Fruit fly (Drosophila melanogaster) whole organism, embryonic: ENCODE measurements around the gene Glut1.

Source experiments
- Adf1 ChIP-seq: fragments of 200-800 bp; sonication (Bioruptor generic); IDR thresholded peaks from 2 replicates; pipeline ENCODE4 v1.3.6; 2022; ENCODE audit warnings: missing biosample characterization, missing genetic modification characterization
- Asciz ChIP-seq: fragments of 200-800 bp; sonication (Bioruptor generic); optimal IDR thresholded peaks from 2 replicates; lab custom pipeline; 2017; ENCODE audit warnings: missing biosample characterization, mild to moderate bottlenecking, missing genetic modification characterization, missing genetic modification reagents
- CG11723 ChIP-seq: fragments of 200-800 bp; sonication (Bioruptor generic); optimal IDR thresholded peaks from 2 replicates; lab custom pipeline; 2017; ENCODE audit warnings: missing biosample characterization, mild to moderate bottlenecking, missing genetic modification characterization
- CG12071 ChIP-seq: fragments of 200-800 bp; sonication (Bioruptor generic); optimal IDR thresholded peaks from 3 replicates; lab custom pipeline; 2018; ENCODE audit warnings: missing biosample characterization, mild to moderate bottlenecking, missing genetic modification characterization
- CG12155 ChIP-seq: fragments of 200-800 bp; sonication (Bioruptor generic); optimal IDR thresholded peaks from 3 replicates; lab custom pipeline; 2016; ENCODE audit warnings: missing biosample characterization, missing genetic modification characterization
- CG13624 ChIP-seq: fragments of 200-800 bp; sonication (Bioruptor generic); optimal IDR thresholded peaks from 2 replicates; lab custom pipeline; 2016; ENCODE audit warnings: missing biosample characterization, missing genetic modification characterization
- CG15479 ChIP-seq: fragments of 200-800 bp; sonication (Bioruptor generic); optimal IDR thresholded peaks from 3 replicates; lab custom pipeline; 2019; ENCODE audit warnings: missing biosample characterization, mild to moderate bottlenecking, missing genetic modification characterization, moderate library complexity
- CG17359 ChIP-seq: fragments of 200-800 bp; sonication (Bioruptor generic); optimal IDR thresholded peaks from 3 replicates; lab custom pipeline; 2018; ENCODE audit warnings: missing biosample characterization, mild to moderate bottlenecking, missing genetic modification characterization, moderate library complexity
- CG2678 ChIP-seq: fragments of 200-800 bp; sonication (Bioruptor generic); optimal IDR thresholded peaks from 3 replicates; lab custom pipeline; 2019; ENCODE audit warnings: missing biosample characterization, mild to moderate bottlenecking, missing genetic modification characterization, moderate library complexity
- CG30403 ChIP-seq: fragments of 200-800 bp; sonication (Bioruptor generic); optimal IDR thresholded peaks from 3 replicates; lab custom pipeline; 2016; ENCODE audit warnings: missing biosample characterization, missing genetic modification characterization
- CG31365 ChIP-seq: fragments of 200-800 bp; sonication (Bioruptor generic); optimal IDR thresholded peaks from 2 replicates; lab custom pipeline; 2018; ENCODE audit warnings: missing biosample characterization, mild to moderate bottlenecking, missing genetic modification characterization
- CG4360 ChIP-seq: fragments of 200-800 bp; sonication (Bioruptor generic); IDR thresholded peaks from 2 replicates; pipeline ENCODE4 v1.3.6; 2022; ENCODE audit warnings: missing biosample characterization, missing genetic modification characterization
- CG6813 ChIP-seq: fragments of 200-800 bp; sonication (Bioruptor generic); optimal IDR thresholded peaks from 2 replicates; lab custom pipeline; 2017; ENCODE audit warnings: missing biosample characterization, missing genetic modification characterization, mild to moderate bottlenecking, moderate library complexity, missing genetic modification reagents
- CG7372 ChIP-seq: fragments of 200-800 bp; sonication (Bioruptor generic); IDR thresholded peaks from 2 replicates; pipeline ENCODE4 v1.3.6; 2022; ENCODE audit warnings: missing biosample characterization, missing genetic modification characterization
- CoRest ChIP-seq: fragments of 200-800 bp; sonication (Bioruptor generic); optimal IDR thresholded peaks from 3 replicates; lab custom pipeline; 2018; ENCODE audit warnings: missing biosample characterization, mild to moderate bottlenecking, missing genetic modification characterization, moderate library complexity
- Dip2 ChIP-seq: fragments of 200-800 bp; sonication (Bioruptor generic); IDR thresholded peaks from 2 replicates; pipeline ENCODE4 v1.3.6; 2022; ENCODE audit warnings: missing biosample characterization, missing genetic modification characterization
- Dref ChIP-seq: fragments of 200-800 bp; sonication (Bioruptor generic); IDR thresholded peaks from 2 replicates; pipeline ENCODE4 v1.3.6; 2022; ENCODE audit warnings: missing biosample characterization, missing genetic modification characterization
- E2f2 ChIP-seq: fragments of 200-800 bp; sonication (Bioruptor generic); IDR thresholded peaks from 2 replicates; pipeline ENCODE4 v1.3.6; 2022; ENCODE audit warnings: missing biosample characterization, missing genetic modification characterization
- GATAe ChIP-seq: fragments of 200-800 bp; sonication (Bioruptor generic); conservative IDR thresholded peaks from 2 replicates; pipeline ENCODE4 v1.3.6; 2022; ENCODE audit warnings: missing biosample characterization, missing genetic modification characterization
- HmgZ ChIP-seq: fragments of 200-800 bp; sonication (Bioruptor generic); optimal IDR thresholded peaks from 2 replicates; lab custom pipeline; 2018; ENCODE audit warnings: missing biosample characterization, mild to moderate bottlenecking, missing genetic modification characterization
- Hr39 ChIP-seq: fragments of >200 bp; optimal IDR thresholded peaks from 2 replicates; lab custom pipeline; 2017
- MESR4 ChIP-seq: fragments of 200-800 bp; sonication (Bioruptor generic); optimal IDR thresholded peaks from 2 replicates; lab custom pipeline; 2018; ENCODE audit warnings: missing biosample characterization, mild to moderate bottlenecking, missing genetic modification characterization, moderate library complexity
- Med ChIP-seq: fragments of 200-800 bp; sonication (Bioruptor generic); peaks from one replicate; lab custom pipeline; 2016; ENCODE audit warnings: missing biosample characterization, missing genetic modification characterization, mild to moderate bottlenecking, inconsistent platforms, moderate library complexity
- Nf-YA ChIP-seq: fragments of 200-800 bp; sonication (Bioruptor generic); IDR thresholded peaks from 2 replicates; pipeline ENCODE4 v1.3.6; 2022; ENCODE audit warnings: missing biosample characterization, missing genetic modification characterization
- Opbp ChIP-seq: fragments of 200-800 bp; sonication (Bioruptor generic); IDR thresholded peaks from 3 replicates; pipeline ENCODE4 v1.3.6; 2022; ENCODE audit warnings: missing biosample characterization, missing genetic modification characterization; ENCODE audit not compliant: partially characterized antibody
- Poxn ChIP-seq: fragments of 200-800 bp; sonication (Bioruptor generic); IDR thresholded peaks from 2 replicates; pipeline ENCODE4 v1.3.6; 2022; ENCODE audit warnings: missing biosample characterization, missing genetic modification characterization
- Side ChIP-seq: fragments of 200-800 bp; sonication (Bioruptor generic); optimal IDR thresholded peaks from 2 replicates; lab custom pipeline; 2016; ENCODE audit warnings: missing biosample characterization, missing genetic modification characterization
- abd-A ChIP-seq: fragments of 200-800 bp; sonication (Bioruptor generic); optimal IDR thresholded peaks from 3 replicates; lab custom pipeline; 2019; ENCODE audit warnings: missing biosample characterization, mild to moderate bottlenecking, missing genetic modification characterization, moderate library complexity
- az2 ChIP-seq: fragments of 200-800 bp; sonication (Bioruptor generic); optimal IDR thresholded peaks from 3 replicates; lab custom pipeline; 2016; ENCODE audit warnings: missing biosample characterization, missing genetic modification characterization
- bsh ChIP-seq, 2 experiments: fragments of 200-800 bp; sonication (Bioruptor generic); optimal IDR thresholded peaks; 2 replicates each; lab custom pipeline; 2017 to 2018; ENCODE audit warnings: mild to moderate bottlenecking in 2 of 2, missing biosample characterization in 2 of 2, missing genetic modification characterization in 2 of 2, moderate library complexity in 1 of 2
- cg ChIP-seq: fragments of 200-800 bp; sonication (Bioruptor generic); optimal IDR thresholded peaks from 3 replicates; lab custom pipeline; 2019; ENCODE audit warnings: missing biosample characterization, mild to moderate bottlenecking, missing genetic modification characterization, moderate library complexity
- chif ChIP-seq, 2 experiments: fragments of 200-800 bp; sonication (Bioruptor generic); optimal IDR thresholded peaks; 3 replicates each; lab custom pipeline; 2016; ENCODE audit warnings: missing biosample characterization in 2 of 2, missing genetic modification characterization in 2 of 2
- croc ChIP-seq: fragments of 200-800 bp; sonication (Bioruptor generic); conservative IDR thresholded peaks from 3 replicates; pipeline ENCODE4 v1.3.6; 2022; ENCODE audit warnings: missing biosample characterization, missing genetic modification characterization
- dmrt99B ChIP-seq: fragments of 200-800 bp; sonication (Bioruptor generic); optimal IDR thresholded peaks from 2 replicates; lab custom pipeline; 2018; ENCODE audit warnings: missing biosample characterization, mild to moderate bottlenecking, missing genetic modification characterization, moderate library complexity
- ewg ChIP-seq: fragments of 200-800 bp; sonication (Bioruptor generic); optimal IDR thresholded peaks from 3 replicates; lab custom pipeline; 2017; ENCODE audit warnings: mild to moderate bottlenecking, missing biosample characterization, missing genetic modification reagents, missing genetic modification characterization
- fd96Cb ChIP-seq: fragments of 200-800 bp; sonication (Bioruptor generic); optimal IDR thresholded peaks from 2 replicates; lab custom pipeline; 2018; ENCODE audit warnings: missing biosample characterization, mild to moderate bottlenecking, missing genetic modification characterization, moderate library complexity
- fu2 ChIP-seq: fragments of 200-800 bp; sonication (Bioruptor generic); optimal IDR thresholded peaks from 2 replicates; lab custom pipeline; 2016; ENCODE audit warnings: missing biosample characterization, missing genetic modification characterization
- kay ChIP-seq: fragments of 200-800 bp; sonication (Bioruptor generic); optimal IDR thresholded peaks from 2 replicates; lab custom pipeline; 2016; ENCODE audit warnings: missing biosample characterization, missing genetic modification characterization
- lov ChIP-seq, 2 experiments: fragments of 200-800 bp in 1 of 2; fragments of >200 bp in 1 of 2; sonication (Bioruptor generic) in 1 of 2; IDR thresholded peaks in 1 of 2; optimal IDR thresholded peaks in 1 of 2; 2 replicates in 1 of 2; 3 replicates in 1 of 2; pipeline versions ENCODE4 v1.3.6 to Lab custom; 2017 to 2022; ENCODE audit warnings: missing biosample characterization in 1 of 2, missing genetic modification characterization in 1 of 2
- nau ChIP-seq: fragments of 200-800 bp; sonication (Bioruptor generic); optimal IDR thresholded peaks from 3 replicates; lab custom pipeline; 2017; ENCODE audit warnings: missing biosample characterization, mild to moderate bottlenecking, missing genetic modification characterization, missing genetic modification reagents
- nerfin-1 ChIP-seq: fragments of 200-800 bp; sonication (Bioruptor generic); optimal IDR thresholded peaks from 3 replicates; lab custom pipeline; 2019; ENCODE audit warnings: missing biosample characterization, mild to moderate bottlenecking, missing genetic modification characterization, moderate library complexity
- oc ChIP-seq: fragments of 200-800 bp; sonication (Bioruptor generic); optimal IDR thresholded peaks from 2 replicates; lab custom pipeline; 2018; ENCODE audit warnings: missing biosample characterization, mild to moderate bottlenecking, missing genetic modification characterization, moderate library complexity
- onecut ChIP-seq: fragments of 200-800 bp; sonication (Bioruptor generic); IDR thresholded peaks from 2 replicates; pipeline ENCODE4 v1.3.6; 2022; ENCODE audit warnings: missing biosample characterization, missing genetic modification characterization
- pfk ChIP-seq: fragments of 200-800 bp; sonication (Bioruptor generic); optimal IDR thresholded peaks from 2 replicates; lab custom pipeline; 2018; ENCODE audit warnings: missing biosample characterization, mild to moderate bottlenecking, missing genetic modification characterization, moderate library complexity
- rib ChIP-seq: fragments of 200-800 bp; sonication (Bioruptor generic); IDR thresholded peaks from 2 replicates; pipeline ENCODE4 v1.3.6; 2022; ENCODE audit warnings: missing biosample characterization, missing genetic modification characterization
- slou ChIP-seq: fragments of 200-800 bp; sonication (Bioruptor generic); optimal IDR thresholded peaks from 3 replicates; lab custom pipeline; 2016; ENCODE audit warnings: missing biosample characterization, missing genetic modification characterization
- so ChIP-seq: fragments of 200-800 bp; sonication (Bioruptor generic); IDR thresholded peaks from 3 replicates; pipeline ENCODE4 v1.3.6; 2022; ENCODE audit warnings: missing biosample characterization, missing genetic modification characterization
- tin ChIP-seq: fragments of 200-800 bp; sonication (Bioruptor generic); optimal IDR thresholded peaks from 3 replicates; lab custom pipeline; 2016; ENCODE audit warnings: missing biosample characterization, missing genetic modification characterization
- tll ChIP-seq, 2 experiments: fragments of 200-800 bp in 1 of 2; fragments of >200 bp in 1 of 2; sonication (Bioruptor generic) in 1 of 2; optimal IDR thresholded peaks; 2 replicates each; lab custom pipeline; 2017 to 2019; ENCODE audit warnings: missing biosample characterization in 2 of 2, missing genetic modification characterization in 2 of 2, mild to moderate bottlenecking in 1 of 2, moderate library complexity in 1 of 2

Gene Glut1

dm6 chr3L:1034190-1034886, 120.5 kb downstream of the Glut1 start, which contains the start of the genes CG9205 and trio (continued):
- TF ChIP-seq Med (GFP tag; lab: Kevin White, UChicago) (peak; percentile 41), nerfin-1 (tag; lab: Kevin White, UChicago) (peak; percentile 15), CG31365 (tag; lab: Kevin White, UChicago) (peak; percentile 94), onecut (GFP tag; lab: Robert Waterston, UW) (peak; percentile 94), Dip2 (GFP tag; lab: Robert Waterston, UW) (no peak), bsh (GFP tag; optimal IDR thresholded peaks at IDR 0.05; lab: Kevin White, UChicago) (peak in 1 of 2 experiments; percentile 8), croc (GFP tag; lab: Robert Waterston, UW) (no peak), CG13624 (peak; percentile 38), Asciz (no peak), nau (no peak), E2f2 (GFP tag; lab: Robert Waterston, UW) (peak; percentile 59), Poxn (GFP tag; lab: Robert Waterston, UW) (no peak), GATAe (GFP tag; lab: Robert Waterston, UW) (no peak), rib (GFP tag; lab: Robert Waterston, UW) (no peak), CoRest (no peak), slou (no peak), CG17359 (tag; lab: Kevin White, UChicago) (no peak), CG6813 (no peak), dmrt99B (no peak), CG12155 (GFP tag; lab: Kevin White, UChicago) (no peak), chif (GFP tag; optimal IDR thresholded peaks at IDR 0.05; lab: Kevin White, UChicago) (no peak), Opbp (GFP tag; lab: Robert Waterston, UW) (no peak), Side (no peak), Adf1 (no peak), tin (GFP tag; lab: Kevin White, UChicago) (no peak), so (no peak), CG11723 (GFP tag; lab: Kevin White, UChicago) (no peak), Dref (GFP tag; lab: Robert Waterston, UW) (no peak), tll (GFP tag; optimal IDR thresholded peaks at IDR 0.05; lab: Kevin White, UChicago) (peak in 1 of 2 experiments; percentile 46), CG30403 (GFP tag; lab: Kevin White, UChicago) (no peak), CG15479 (GFP tag; lab: Kevin White, UChicago) (peak; percentile 49), HmgZ (tag; lab: Kevin White, UChicago) (no peak), Hr39 (lab: Kevin White, UChicago) (no peak), kay (GFP tag; lab: Kevin White, UChicago) (no peak), CG7372 (GFP tag; lab: Robert Waterston, UW) (no peak), pfk (GFP tag; lab: Kevin White, UChicago) (no peak), ewg (no peak), lov (optimal IDR thresholded peaks at IDR 0.05; lab: Kevin White, UChicago) (no peak), lov (GFP tag; IDR thresholded peaks at IDR 0.05; lab: Robert Waterston, UW) (no peak), az2 (no peak), CG4360 (GFP tag; lab: Robert Waterston, UW) (no peak), abd-A (tag; lab: Kevin White, UChicago) (no peak), oc (no peak), MESR4 (GFP tag; lab: Kevin White, UChicago) (peak; percentile 52), Nf-YA (GFP tag; lab: Robert Waterston, UW) (0 out of 2 replicates have a peak, but pooled peaks have one; percentile 27), cg (peak; percentile 94), CG12071 (GFP tag; lab: Kevin White, UChicago) (no peak), CG2678 (no peak), fd96Cb (tag; lab: Kevin White, UChicago) (no peak), fu2 (GFP tag; lab: Kevin White, UChicago) (no peak)
